Worm (Caenorhabditis elegans) whole organism, L4 larva: ENCODE data around the gene kin-18.

Experiments used
- D1046.2 ChIP-seq: fragments of 200-800 bp; sonication (Bioruptor generic); IDR thresholded peaks from 2 replicates; pipeline ENCODE4 v1.3.6; 2022; ENCODE audit warnings: missing genetic modification characterization, missing compliant biosample characterization
- F26F4.8 ChIP-seq: fragments of 200-800 bp; sonication (Bioruptor generic); conservative IDR thresholded peaks from 2 replicates; pipeline ENCODE4 v1.3.6; 2022; ENCODE audit warnings: missing genetic modification characterization, missing compliant biosample characterization
- F37D6.2 ChIP-seq: sonication (generic microtip); optimal IDR thresholded peaks from 2 replicates; lab custom pipeline; 2016; ENCODE audit warnings: mild to moderate bottlenecking, missing genetic modification characterization, missing compliant biosample characterization
- F44E2.7 ChIP-seq: fragments of 200-800 bp; sonication (Bioruptor generic); IDR thresholded peaks from 2 replicates; pipeline ENCODE4 v2.1.2; 2022; ENCODE audit warnings: missing genetic modification characterization, missing compliant biosample characterization
- T20F7.1 ChIP-seq: fragments of 200-800 bp; sonication (Bioruptor generic); optimal IDR thresholded peaks from 2 replicates; lab custom pipeline; 2018; ENCODE audit warnings: mild to moderate bottlenecking, missing genetic modification characterization, missing compliant biosample characterization
- Y5F2A.4 ChIP-seq: fragments of 200-800 bp; sonication (Bioruptor generic); optimal IDR thresholded peaks from 2 replicates; lab custom pipeline; 2018; ENCODE audit warnings: mild to moderate bottlenecking, missing genetic modification characterization, missing compliant biosample characterization
- Y75B8A.6 ChIP-seq: fragments of 200-800 bp; sonication (Bioruptor generic); IDR thresholded peaks from 2 replicates; pipeline ENCODE4 v1.3.6; 2022; ENCODE audit warnings: missing genetic modification reagents, missing genetic modification characterization, missing compliant biosample characterization
- aha-1 ChIP-seq: fragments of 150-350 bp; peaks from one replicate; lab custom pipeline; 2014; ENCODE audit warnings: missing biosample characterization, missing genetic modification characterization
- aly-2 ChIP-seq: sonication (generic microtip); optimal IDR thresholded peaks from 2 replicates; lab custom pipeline; 2018; ENCODE audit warnings: missing biosample characterization, missing genetic modification characterization
- ama-1 ChIP-seq: fragments of 150-350 bp; optimal IDR thresholded peaks from 2 replicates; lab custom pipeline; 2014; ENCODE audit warnings: inconsistent platforms, mixed read lengths
- arid-1 ChIP-seq: fragments of 200-800 bp; sonication (Bioruptor generic); conservative IDR thresholded peaks from 2 replicates; pipeline ENCODE4 v1.3.6; 2022; ENCODE audit warnings: missing genetic modification reagents, missing genetic modification characterization, missing compliant biosample characterization
- ceh-82 ChIP-seq: sonication (generic microtip); optimal IDR thresholded peaks from 2 replicates; lab custom pipeline; 2017; ENCODE audit warnings: missing biosample characterization, missing genetic modification characterization
- cey-2 ChIP-seq: sonication (generic microtip); optimal IDR thresholded peaks from 3 replicates; lab custom pipeline; 2017; ENCODE audit warnings: missing genetic modification characterization, mild to moderate bottlenecking, missing compliant biosample characterization, antibody characterized with exemption, borderline replicate concordance; ENCODE audit not compliant: insufficient read depth
- ctbp-1 ChIP-seq: fragments of 200-800 bp; sonication (Bioruptor generic); IDR thresholded peaks from 2 replicates; pipeline ENCODE4 v1.3.6; 2022; ENCODE audit warnings: missing genetic modification reagents, missing genetic modification characterization, missing compliant biosample characterization
- daf-19 ChIP-seq: fragments of 200-800 bp; sonication (Bioruptor generic); conservative IDR thresholded peaks from 2 replicates; pipeline ENCODE4 v1.3.6; 2022; ENCODE audit warnings: missing genetic modification characterization, missing compliant biosample characterization
- daf-8 ChIP-seq: fragments of 200-800 bp; sonication (Bioruptor generic); IDR thresholded peaks from 2 replicates; pipeline ENCODE4 v1.3.6; 2022; ENCODE audit warnings: missing genetic modification characterization, missing compliant biosample characterization
- dmd-8 ChIP-seq: fragments of 200-800 bp; sonication (Bioruptor generic); IDR thresholded peaks from 2 replicates; pipeline ENCODE4 v1.3.6; 2022; ENCODE audit warnings: missing genetic modification characterization, missing compliant biosample characterization
- dmd-9 ChIP-seq: fragments of 200-800 bp; sonication (Bioruptor generic); IDR thresholded peaks from 2 replicates; pipeline ENCODE4 v1.3.6; 2022; ENCODE audit warnings: missing genetic modification reagents, missing genetic modification characterization, missing compliant biosample characterization
- dpl-1 ChIP-seq: fragments of 150-350 bp; optimal IDR thresholded peaks from 2 replicates; lab custom pipeline; 2014; ENCODE audit warnings: missing biosample characterization, missing genetic modification reagents, missing genetic modification characterization
- duxl-1 ChIP-seq: sonication (generic microtip); optimal IDR thresholded peaks from 2 replicates; lab custom pipeline; 2016; ENCODE audit warnings: mild to moderate bottlenecking, missing genetic modification characterization, moderate library complexity, missing compliant biosample characterization; ENCODE audit not compliant: poor library complexity
- dve-1 ChIP-seq: sonication (generic microtip); optimal IDR thresholded peaks from 2 replicates; lab custom pipeline; 2017; ENCODE audit warnings: antibody characterized with exemption, mild to moderate bottlenecking, missing genetic modification characterization, missing compliant biosample characterization; ENCODE audit not compliant: insufficient read depth
- fkh-10 ChIP-seq: fragments of 150-350 bp; optimal IDR thresholded peaks from 2 replicates; lab custom pipeline; 2014; ENCODE audit warnings: missing biosample characterization, missing genetic modification reagents, missing genetic modification characterization
- fos-1 ChIP-seq: fragments of 150-350 bp; optimal IDR thresholded peaks from 2 replicates; lab custom pipeline; 2014; ENCODE audit warnings: missing biosample characterization, missing genetic modification characterization
- hlh-11 ChIP-seq: fragments of 200-800 bp; sonication (Bioruptor generic); optimal IDR thresholded peaks from 2 replicates; lab custom pipeline; 2018; ENCODE audit warnings: mild to moderate bottlenecking, missing genetic modification characterization, missing compliant biosample characterization
- hlh-30 ChIP-seq: sonication (generic microtip); optimal IDR thresholded peaks from 2 replicates; lab custom pipeline; 2017; ENCODE audit warnings: antibody characterized with exemption, mild to moderate bottlenecking, missing genetic modification characterization, missing compliant biosample characterization; ENCODE audit not compliant: insufficient read depth
- lin-1 ChIP-seq: fragments of 200-800 bp; sonication (Bioruptor generic); IDR thresholded peaks from 2 replicates; pipeline ENCODE4 v1.3.6; 2022; ENCODE audit warnings: missing genetic modification reagents, missing genetic modification characterization, missing compliant biosample characterization
- lin-29 ChIP-seq: fragments of 200-800 bp; sonication (Bioruptor generic); IDR thresholded peaks from 2 replicates; pipeline ENCODE4 v1.3.6; 2022; ENCODE audit warnings: missing genetic modification reagents, missing genetic modification characterization, missing compliant biosample characterization
- lin-38 ChIP-seq: fragments of 200-800 bp; sonication (Bioruptor generic); IDR thresholded peaks from 2 replicates; pipeline ENCODE4 v1.3.6; 2022; ENCODE audit warnings: missing genetic modification reagents, missing genetic modification characterization, missing compliant biosample characterization
- lin-39 ChIP-seq: fragments of 150-350 bp; optimal IDR thresholded peaks from 2 replicates; lab custom pipeline; 2014; ENCODE audit warnings: missing biosample characterization, missing genetic modification reagents, missing genetic modification characterization
- lsy-2 ChIP-seq, 2 experiments: fragments of 150-350 bp in 1 of 2; sonication (generic microtip) in 1 of 2; optimal IDR thresholded peaks; 2 replicates each; lab custom pipeline; 2014 to 2017; ENCODE audit warnings: missing biosample characterization in 2 of 2, missing genetic modification characterization in 2 of 2
- madf-5 ChIP-seq, 2 experiments: fragments of 200-800 bp; sonication (Bioruptor generic); IDR thresholded peaks; 2 replicates each; pipeline ENCODE4 v1.3.6; 2022; ENCODE audit warnings: missing compliant biosample characterization in 2 of 2, missing genetic modification characterization in 2 of 2
- mep-1 ChIP-seq: fragments of 150-350 bp; sonication (generic microtip); optimal IDR thresholded peaks from 3 replicates; lab custom pipeline; 2014; ENCODE audit warnings: missing biosample characterization, missing genetic modification characterization
- mxl-2 ChIP-seq: fragments of 200-800 bp; sonication (Bioruptor generic); conservative IDR thresholded peaks from 2 replicates; pipeline ENCODE4 v1.3.6; 2022; ENCODE audit warnings: missing genetic modification reagents, missing genetic modification characterization, missing compliant biosample characterization
- nhr-10 ChIP-seq: fragments of 150-350 bp; optimal IDR thresholded peaks from 2 replicates; lab custom pipeline; 2014; ENCODE audit warnings: missing biosample characterization, missing genetic modification characterization
- nhr-102 ChIP-seq: sonication (generic microtip); optimal IDR thresholded peaks from 2 replicates; lab custom pipeline; 2016; ENCODE audit warnings: mild to moderate bottlenecking, missing genetic modification characterization, moderate library complexity, missing compliant biosample characterization
- nhr-11 ChIP-seq: fragments of 150-350 bp; optimal IDR thresholded peaks from 2 replicates; lab custom pipeline; 2014; ENCODE audit warnings: missing biosample characterization, missing genetic modification characterization
- nhr-111 ChIP-seq: fragments of 200-800 bp; sonication (Bioruptor generic); optimal IDR thresholded peaks from 2 replicates; lab custom pipeline; 2018; ENCODE audit warnings: mild to moderate bottlenecking, missing genetic modification characterization, missing compliant biosample characterization
- nhr-28 ChIP-seq: fragments of 150-350 bp; optimal IDR thresholded peaks from 2 replicates; lab custom pipeline; 2014; ENCODE audit warnings: missing biosample characterization, missing genetic modification characterization
- php-3 ChIP-seq: fragments of 200-800 bp; sonication (Bioruptor generic); IDR thresholded peaks from 2 replicates; pipeline ENCODE4 v1.3.6; 2022; ENCODE audit warnings: missing genetic modification reagents, missing genetic modification characterization, missing compliant biosample characterization
- sdz-12 ChIP-seq: fragments of 200-800 bp; sonication (Bioruptor generic); optimal IDR thresholded peaks from 2 replicates; lab custom pipeline; 2018; ENCODE audit warnings: mild to moderate bottlenecking, missing genetic modification characterization, missing compliant biosample characterization
- skn-1 ChIP-seq: fragments of 150-350 bp; optimal IDR thresholded peaks from 2 replicates; lab custom pipeline; 2014; ENCODE audit warnings: missing biosample characterization, missing genetic modification characterization
- spr-1 ChIP-seq: sonication (generic microtip); optimal IDR thresholded peaks from 2 replicates; lab custom pipeline; 2016; ENCODE audit warnings: mild to moderate bottlenecking, missing genetic modification characterization, missing compliant biosample characterization
- tra-1 ChIP-seq: fragments of 200-800 bp; sonication (Bioruptor generic); IDR thresholded peaks from 2 replicates; pipeline ENCODE4 v1.3.6; 2022; ENCODE audit warnings: missing genetic modification reagents, missing genetic modification characterization, missing compliant biosample characterization
- unc-130 ChIP-seq: sonication (generic microtip); optimal IDR thresholded peaks from 2 replicates; lab custom pipeline; 2016; ENCODE audit warnings: missing genetic modification reagents, missing genetic modification characterization, missing compliant biosample characterization
- unc-62 ChIP-seq, 3 experiments: fragments of 150-350 bp in 1 of 3; sonication (generic microtip); optimal IDR thresholded peaks in 2 of 3; peaks in 1 of 3; 1 replicate in 1 of 3; 2 replicates in 2 of 3; lab custom pipeline; 2014 to 2017; ENCODE audit warnings: missing biosample characterization in 3 of 3, missing genetic modification characterization in 3 of 3, missing genetic modification reagents in 3 of 3, missing genotype in 1 of 3
- zag-1 ChIP-seq: fragments of 150-350 bp; optimal IDR thresholded peaks from 2 replicates; lab custom pipeline; 2014; ENCODE audit warnings: missing biosample characterization, missing genetic modification characterization
- zfp-3 ChIP-seq: fragments of 200-800 bp; sonication (Bioruptor generic); conservative IDR thresholded peaks from 2 replicates; pipeline ENCODE4 v1.3.6; 2022; ENCODE audit warnings: missing genetic modification reagents, missing genetic modification characterization, missing compliant biosample characterization
- zip-11 ChIP-seq: fragments of 200-800 bp; sonication (Bioruptor generic); IDR thresholded peaks from 2 replicates; pipeline ENCODE4 v1.3.6; 2022; ENCODE audit warnings: missing genetic modification characterization, missing compliant biosample characterization

The kin-18 gene

DNA sequence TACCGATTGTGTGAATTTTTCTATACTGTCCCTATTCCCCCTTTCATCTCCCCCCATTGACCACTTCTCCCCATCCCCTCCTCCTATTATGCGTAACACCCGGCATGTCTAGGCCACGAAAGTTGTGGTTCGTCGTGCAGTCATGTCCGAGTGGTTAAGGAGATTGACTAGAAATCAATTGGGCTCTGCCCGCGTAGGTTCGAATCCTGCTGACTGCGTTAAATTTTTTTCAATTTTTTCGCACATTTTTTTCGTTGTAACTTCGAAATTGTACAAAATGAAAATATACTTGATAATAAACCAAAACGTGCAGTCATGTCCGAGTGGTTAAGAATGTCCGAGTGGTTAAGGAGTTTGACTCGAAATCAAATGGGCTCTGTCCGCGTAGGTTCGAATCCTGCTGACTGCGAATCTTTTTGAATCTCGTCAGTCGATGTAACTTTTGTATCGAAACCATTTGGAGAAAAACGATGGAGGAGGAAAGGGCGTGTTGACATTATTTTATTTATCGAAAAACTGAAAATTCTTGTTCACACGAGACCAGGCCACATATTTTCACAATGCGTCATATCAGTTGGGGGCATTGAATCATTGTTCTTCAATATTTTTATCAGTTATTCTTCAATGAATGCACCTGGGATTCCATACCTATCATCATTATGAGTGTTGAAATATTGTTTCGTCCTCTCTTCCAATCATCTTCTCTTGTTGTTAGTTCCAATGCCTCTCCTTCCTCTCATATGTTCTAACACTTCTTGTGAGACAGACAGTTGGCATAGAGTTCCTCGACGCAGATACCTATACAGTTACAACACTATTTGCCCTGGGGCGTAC, 40.4 kb downstream of the kin-18 start, which contains the start of gene nfm-1 (continued):
- TF ChIP-seq ama-1 (lab: Kevin White, UChicago) (no peak), ceh-82 (no peak), sdz-12 (peak; percentile 65), dmd-9 (GFP tag; lab: Robert Waterston, UW) (peak; percentile 76), dmd-8 (GFP tag; lab: Robert Waterston, UW) (peak; percentile 88), hlh-11 (tag; lab: Kevin White, UChicago) (peak; percentile 79), aha-1 (peak; percentile 59), Y75B8A.6 (GFP tag; lab: Robert Waterston, UW) (no peak), aly-2 (tag; lab: Kevin White, UChicago) (no peak), madf-5 (GFP tag; IDR thresholded peaks at IDR 0.05; lab: Robert Waterston, UW) (peak; percentile 2 to 77; a peak in 1 of 4 replicates), fos-1 (tag; lab: Kevin White, UChicago) (no peak), arid-1 (GFP tag; lab: Robert Waterston, UW) (peak; percentile 86), fkh-10 (GFP tag; lab: Kevin White, UChicago) (peak; percentile 43), lsy-2 (tag; optimal IDR thresholded peaks at IDR 0.05; lab: Kevin White, UChicago) (peak in 1 of 2 experiments; percentile 63), nhr-111 (GFP tag; lab: Kevin White, UChicago) (peak; percentile 70), unc-62 (GFP tag; optimal IDR thresholded peaks at IDR 0.05 in 1 of 2; lab: Kevin White, UChicago) (peak in 1 of 2 experiments; percentile 84), unc-62 (tag; optimal IDR thresholded peaks at IDR 0.05; lab: Kevin White, UChicago) (no peak), zag-1 (no peak), php-3 (peak; percentile 73), lin-29 (GFP tag; lab: Robert Waterston, UW) (no peak), zip-11 (GFP tag; lab: Robert Waterston, UW) (peak; percentile 70; the same call in 1 of the 2 replicates), skn-1 (tag; lab: Kevin White, UChicago) (no peak), F44E2.7 (GFP tag; lab: Robert Waterston, UW) (0 out of 2 replicates have a peak, but pooled peaks have one; percentile 41), F37D6.2 (no peak), cey-2 (tag; lab: Kevin White, UChicago) (no peak), Y5F2A.4 (GFP tag; lab: Kevin White, UChicago) (peak; percentile 32), nhr-28 (tag; lab: Kevin White, UChicago) (peak; percentile 83), nhr-10 (tag; lab: Kevin White, UChicago) (peak; percentile 16), daf-8 (GFP tag; lab: Robert Waterston, UW) (0 out of 2 replicates have a peak, but pooled peaks have one; percentile 52), lin-1 (GFP tag; lab: Robert Waterston, UW) (peak; percentile 78), spr-1 (tag; lab: Kevin White, UChicago) (peak; percentile 67), mep-1 (peak; percentile 63), mxl-2 (GFP tag; lab: Robert Waterston, UW) (no peak; the same call in 1 of the 2 replicates), lin-39 (tag; lab: Kevin White, UChicago) (no peak), unc-130 (GFP tag; lab: Kevin White, UChicago) (peak; percentile 21), hlh-30 (tag; lab: Kevin White, UChicago) (peak; percentile 36), duxl-1 (tag; lab: Kevin White, UChicago) (peak; percentile 24), daf-19 (GFP tag; lab: Robert Waterston, UW) (peak; percentile 88), dpl-1 (GFP tag; lab: Kevin White, UChicago) (peak; percentile 33), zfp-3 (peak; percentile 69; the same call in 1 of the 2 replicates), lin-38 (GFP tag; lab: Robert Waterston, UW) (peak; percentile 76), ctbp-1 (peak; percentile 82), D1046.2 (GFP tag; lab: Robert Waterston, UW) (peak; percentile 85; the same call in 1 of the 2 replicates), T20F7.1 (GFP tag; lab: Kevin White, UChicago) (peak; percentile 65), F26F4.8 (peak; percentile 88), tra-1 (GFP tag; lab: Robert Waterston, UW) (peak; percentile 84), dve-1 (tag; lab: Kevin White, UChicago) (peak; percentile 74), nhr-11 (tag; lab: Kevin White, UChicago) (peak; percentile 44), nhr-102 (tag; lab: Kevin White, UChicago) (peak; percentile 61)
